Fruit fly (Drosophila melanogaster): ENCODE measurements around the gene CG4658.

dm6 chr2L:9930280-9930679 lies 26.7 kb upstream of the CG4658 start, which contains the start of gene CG42367:
- no peak for TF ChIP-seq rgr (GFP tag; optimal IDR thresholded peaks at IDR 0.05)
- no peak for TF ChIP-seq Sp1 (GFP tag; optimal IDR thresholded peaks at IDR 0.05)
- TF ChIP-seq CG9705 (GFP tag; optimal IDR thresholded peaks at IDR 0.05), result no peak
- TF ChIP-seq Rel (GFP tag; optimal IDR thresholded peaks at IDR 0.05), result no peak
- TF ChIP-seq Rel (tag; optimal IDR thresholded peaks at IDR 0.05), result no peak
- no peak for TF ChIP-seq lola (GFP tag; optimal IDR thresholded peaks at IDR 0.05)
- TF ChIP-seq Myc (optimal IDR thresholded peaks at IDR 0.05), result no peak
- TF ChIP-seq GATAd (GFP tag; optimal IDR thresholded peaks at IDR 0.05), result no peak
- TF ChIP-seq brk (GFP tag; optimal IDR thresholded peaks at IDR 0.05), result no peak
- TF ChIP-seq Jra (GFP tag; optimal IDR thresholded peaks at IDR 0.05), result no peak
- TF ChIP-seq CG32264 (GFP tag; optimal IDR thresholded peaks at IDR 0.05), result no peak
- TF ChIP-seq dmrt93B (GFP tag; optimal IDR thresholded peaks at IDR 0.05), result no peak

Data from whole organism, wandering third instar larva.